Fruit fly (Drosophila melanogaster): ENCODE results near the gene alpha-Man-IIb.

alpha-Man-IIb gene

dm6 chr3R:15803502-15804461 is at the start of gene alpha-Man-IIb:
Gene alpha-Man-IIb (plus strand): TSS chr3R:15804248.
- TF ChIP-seq dsx (GFP tag; optimal IDR thresholded peaks at IDR 0.05; ENCODE audit: poor library complexity, severe bottlenecking) (peak; percentile 69), Eip78C (GFP tag) (peak; percentile 74), pdm3 (GFP tag; optimal IDR thresholded peaks at IDR 0.05) (no peak), cyc (GFP tag; optimal IDR thresholded peaks at IDR 0.05) (peak; percentile 12), salr (GFP tag; optimal IDR thresholded peaks at IDR 0.05) (no peak), spab (GFP tag; optimal IDR thresholded peaks at IDR 0.05) (no peak), Met (GFP tag; optimal IDR thresholded peaks at IDR 0.05) (no peak), Eip93F (GFP tag; optimal IDR thresholded peaks at IDR 0.05) (no peak), Ets96B (tag; optimal IDR thresholded peaks at IDR 0.05) (no peak), CG15336 (GFP tag; IDR thresholded peaks at IDR 0.05) (no peak), svp (GFP tag) (peak; percentile 70), fd85E (GFP tag; optimal IDR thresholded peaks at IDR 0.05) (no peak), ss (GFP tag; optimal IDR thresholded peaks at IDR 0.05) (peak in 1 of 2 experiments; percentile 23), Gug (GFP tag; IDR thresholded peaks at IDR 0.05) (no peak), CG6808 (GFP tag; optimal IDR thresholded peaks at IDR 0.05) (no peak), CG9139 (GFP tag; optimal IDR thresholded peaks at IDR 0.05) (no peak), fkh (GFP tag; optimal IDR thresholded peaks at IDR 0.05) (peak; percentile 98), CG6792 (GFP tag; optimal IDR thresholded peaks at IDR 0.05) (no peak), CG8319 (GFP tag; optimal IDR thresholded peaks at IDR 0.05) (no peak), CG10631 (GFP tag; optimal IDR thresholded peaks at IDR 0.05) (no peak), CG16779 (tag; optimal IDR thresholded peaks at IDR 0.05) (no peak), CG11294 (GFP tag; IDR thresholded peaks at IDR 0.05) (no peak), eg (GFP tag; IDR thresholded peaks at IDR 0.05) (no peak), Sox102F (GFP tag; optimal IDR thresholded peaks at IDR 0.05) (no peak), Ets21C (GFP tag; optimal IDR thresholded peaks at IDR 0.05) (no peak), Lpt (GFP tag; optimal IDR thresholded peaks at IDR 0.05) (no peak), CG3032 (tag; optimal IDR thresholded peaks at IDR 0.05) (peak; percentile 59), CG31627 (GFP tag; optimal IDR thresholded peaks at IDR 0.05) (peak; percentile 22), CG8632 (GFP tag; optimal IDR thresholded peaks at IDR 0.05) (no peak), esn (GFP tag; optimal IDR thresholded peaks at IDR 0.05) (peak; percentile 19), Sox14 (GFP tag; optimal IDR thresholded peaks at IDR 0.05) (peak; percentile 34), CG4318 (GFP tag; optimal IDR thresholded peaks at IDR 0.05) (no peak), CG11762 (GFP tag; optimal IDR thresholded peaks at IDR 0.05; ENCODE audit: insufficient read depth) (no peak), CG34406 (GFP tag; optimal IDR thresholded peaks at IDR 0.05) (no peak), CG6163 (GFP tag; IDR thresholded peaks at IDR 0.05) (peak; percentile 30; the same call in 1 of the 3 replicates), dac (GFP tag; optimal IDR thresholded peaks at IDR 0.05) (no peak), net (GFP tag; optimal IDR thresholded peaks at IDR 0.05) (no peak), CG7368 (GFP tag; optimal IDR thresholded peaks at IDR 0.05) (no peak), lz (GFP tag; optimal IDR thresholded peaks at IDR 0.05) (peak; percentile 5), CG3919 (GFP tag; optimal IDR thresholded peaks at IDR 0.05) (peak; percentile 7), Sox15 (GFP tag; optimal IDR thresholded peaks at IDR 0.05) (no peak), achi (GFP tag; optimal IDR thresholded peaks at IDR 0.05) (no peak), acj6 (GFP tag; optimal IDR thresholded peaks at IDR 0.05) (no peak), CG6276 (GFP tag; optimal IDR thresholded peaks at IDR 0.05) (no peak), Blimp-1 (GFP tag; optimal IDR thresholded peaks at IDR 0.05) (no peak), Hr38 (GFP tag; optimal IDR thresholded peaks at IDR 0.05) (no peak), Hr39 (GFP tag; optimal IDR thresholded peaks at IDR 0.05) (no peak), CG8119 (GFP tag; IDR thresholded peaks at IDR 0.05) (no peak), OdsH (GFP tag; optimal IDR thresholded peaks at IDR 0.05) (no peak), fd59A (GFP tag; optimal IDR thresholded peaks at IDR 0.05) (no peak)
